Fruit fly (Drosophila melanogaster): ENCODE data around the gene Sh.

The Sh gene

dm6 chrX:18084614-18085469, 21.8 kb upstream of the Sh start (continued):
- no peak for TF ChIP-seq hkb (optimal IDR thresholded peaks at IDR 0.05)
- 0 out of 2 replicates have a peak, but pooled peaks have one; percentile 27 for TF ChIP-seq hkb (GFP tag; IDR thresholded peaks at IDR 0.05)
- TF ChIP-seq Adf1 (GFP tag; IDR thresholded peaks at IDR 0.05): peak; percentile 32; the same call in 1 of the 2 replicates
- peak; percentile 25 for TF ChIP-seq CG12769 (tag; optimal IDR thresholded peaks at IDR 0.05)
- TF ChIP-seq CTCF (GFP tag; optimal IDR thresholded peaks at IDR 0.05): no peak
- no peak for TF ChIP-seq HmgZ (tag; optimal IDR thresholded peaks at IDR 0.05)

- TF ChIP-seq btn (GFP tag; optimal IDR thresholded peaks at IDR 0.05) (no peak), Nf-YA (GFP tag; IDR thresholded peaks at IDR 0.05) (no peak), CG12219 (GFP tag; optimal IDR thresholded peaks at IDR 0.05) (peak; percentile 4), pfk (GFP tag; optimal IDR thresholded peaks at IDR 0.05) (peak; percentile 75), CG12104 (GFP tag; optimal IDR thresholded peaks at IDR 0.05) (no peak), Xrp1 (GFP tag; IDR thresholded peaks at IDR 0.05) (0 out of 2 replicates have a peak, but pooled peaks have one; percentile 19), CG18599 (GFP tag; optimal IDR thresholded peaks at IDR 0.05) (peak; percentile 30), slbo (GFP tag; IDR thresholded peaks at IDR 0.05) (no peak), CG17829 (tag; optimal IDR thresholded peaks at IDR 0.05) (no peak), CG10267 (tag; optimal IDR thresholded peaks at IDR 0.05) (no peak), CG12071 (GFP tag; optimal IDR thresholded peaks at IDR 0.05) (peak; percentile 25), ara (GFP tag; IDR thresholded peaks at IDR 0.05) (peak; percentile 35; the same call in 1 of the 2 replicates), CG6813 (GFP tag; optimal IDR thresholded peaks at IDR 0.05) (peak; percentile 26), Lpt (GFP tag; optimal IDR thresholded peaks at IDR 0.05) (no peak), CG9932 (GFP tag; IDR thresholded peaks at IDR 0.05) (no peak), CG12769 (tag; optimal IDR thresholded peaks at IDR 0.05) (peak; percentile 25), E2f1 (GFP tag; IDR thresholded peaks at IDR 0.05) (no peak), bsh (GFP tag; optimal IDR thresholded peaks at IDR 0.05) (peak in 1 of 2 experiments; percentile 3), otp (GFP tag; IDR thresholded peaks at IDR 0.05) (peak; percentile 59; the same call in 2 of the 3 replicates), CTCF (GFP tag; optimal IDR thresholded peaks at IDR 0.05) (no peak), CG2678 (tag; optimal IDR thresholded peaks at IDR 0.05) (peak; percentile 3), CG14441 (GFP tag; IDR thresholded peaks at IDR 0.05) (no peak), HHEX (GFP tag; optimal IDR thresholded peaks at IDR 0.05) (peak; percentile 16), Antp (GFP tag; optimal IDR thresholded peaks at IDR 0.05) (no peak), CG11696 (GFP tag; IDR thresholded peaks at IDR 0.05) (no peak), cas (GFP tag; IDR thresholded peaks at IDR 0.05) (no peak), shn (GFP tag; optimal IDR thresholded peaks at IDR 0.05) (no peak), grn (GFP tag; optimal IDR thresholded peaks at IDR 0.05) (peak; percentile 29), CG4854 (GFP tag; optimal IDR thresholded peaks at IDR 0.05) (no peak), Med (GFP tag) (peak; percentile 54), seq (GFP tag; IDR thresholded peaks at IDR 0.05) (no peak), NC2β (GFP tag; optimal IDR thresholded peaks at IDR 0.05) (no peak), chinmo (GFP tag; IDR thresholded peaks at IDR 0.05; ENCODE audit: partially characterized antibody) (0 out of 4 replicates have a peak, but pooled peaks have one; percentile 63), D19A (tag; optimal IDR thresholded peaks at IDR 0.05) (peak; percentile 51), CG3726 (GFP tag; IDR thresholded peaks at IDR 0.05) (no peak), sug (tag; optimal IDR thresholded peaks at IDR 0.05) (peak; percentile 16), row (GFP tag; IDR thresholded peaks at IDR 0.05) (peak; percentile 39; the same call in 2 of the 3 replicates), CG4617 (GFP tag; optimal IDR thresholded peaks at IDR 0.05; ENCODE audit: borderline replicate concordance) (no peak), Sry-β (GFP tag; optimal IDR thresholded peaks at IDR 0.05) (no peak), CG34376 (GFP tag; optimal IDR thresholded peaks at IDR 0.05) (no peak), exex (tag; optimal IDR thresholded peaks at IDR 0.05) (peak; percentile 58), PHDP (tag; optimal IDR thresholded peaks at IDR 0.05) (peak; percentile 29)
These were observed 20.7 kb upstream of the Sh start for dm6 chrX:18083528-18084365.

Measured in whole organism, embryonic.